Fruit fly (Drosophila melanogaster) whole organism, embryonic: ENCODE data around the gene vari.

Experiments
- CG10274 ChIP-seq: fragments of 200-800 bp; sonication (Bioruptor generic); optimal IDR thresholded peaks from 3 replicates; lab custom pipeline; 2017; ENCODE audit warnings: missing biosample characterization, mild to moderate bottlenecking, missing genetic modification characterization
- CG10431 ChIP-seq: fragments of 200-800 bp; sonication (Bioruptor generic); optimal IDR thresholded peaks from 3 replicates; lab custom pipeline; 2018; ENCODE audit warnings: missing biosample characterization, mild to moderate bottlenecking, missing genetic modification characterization
- CG10565 ChIP-seq: fragments of 200-800 bp; sonication (Bioruptor generic); optimal IDR thresholded peaks from 3 replicates; lab custom pipeline; 2016; ENCODE audit warnings: missing biosample characterization, mild to moderate bottlenecking, missing genetic modification characterization
- CG10959 ChIP-seq: fragments of 200-800 bp; sonication (Bioruptor generic); IDR thresholded peaks from 2 replicates; pipeline ENCODE4 v1.3.6; 2022; ENCODE audit warnings: missing biosample characterization, missing genetic modification characterization
- CG11085 ChIP-seq: fragments of 200-800 bp; sonication (Bioruptor generic); IDR thresholded peaks from 2 replicates; pipeline ENCODE4 v1.3.6; 2022; ENCODE audit warnings: missing biosample characterization, missing genetic modification characterization
- CG11093 ChIP-seq: fragments of 200-800 bp; sonication (Bioruptor generic); IDR thresholded peaks from 3 replicates; pipeline ENCODE4 v1.3.6; 2022; ENCODE audit warnings: missing biosample characterization, missing genetic modification characterization
- CG12219 ChIP-seq: fragments of 200-800 bp; sonication (Bioruptor generic); optimal IDR thresholded peaks from 3 replicates; lab custom pipeline; 2018; ENCODE audit warnings: missing biosample characterization, mild to moderate bottlenecking, missing genetic modification characterization
- CG13424 ChIP-seq: fragments of 200-800 bp; sonication (Bioruptor generic); optimal IDR thresholded peaks from 2 replicates; lab custom pipeline; 2019; ENCODE audit warnings: missing biosample characterization, mild to moderate bottlenecking, missing genetic modification characterization, moderate library complexity
- CG17385 ChIP-seq: fragments of 200-800 bp; sonication (Bioruptor generic); optimal IDR thresholded peaks from 3 replicates; lab custom pipeline; 2018; ENCODE audit warnings: missing biosample characterization, mild to moderate bottlenecking, missing genetic modification characterization
- CG17612 ChIP-seq: fragments of 200-800 bp; sonication (Bioruptor generic); IDR thresholded peaks from 2 replicates; pipeline ENCODE4 v1.3.6; 2022; ENCODE audit warnings: missing biosample characterization, missing genetic modification characterization
- CG18476 ChIP-seq: fragments of 200-800 bp; sonication (Bioruptor generic); optimal IDR thresholded peaks from 2 replicates; lab custom pipeline; 2016; ENCODE audit warnings: missing biosample characterization, mild to moderate bottlenecking, missing genetic modification characterization
- CG2120 ChIP-seq: fragments of 200-800 bp; sonication (Bioruptor generic); optimal IDR thresholded peaks from 3 replicates; lab custom pipeline; 2016; ENCODE audit warnings: missing biosample characterization, missing genetic modification characterization
- CG2712 ChIP-seq: fragments of 200-800 bp; optimal IDR thresholded peaks from 3 replicates; lab custom pipeline; 2019; ENCODE audit warnings: missing biosample characterization, mild to moderate bottlenecking, missing genetic modification characterization, moderate library complexity
- CG30431 ChIP-seq: fragments of 200-800 bp; sonication (Bioruptor generic); optimal IDR thresholded peaks from 2 replicates; lab custom pipeline; 2017; ENCODE audit warnings: missing biosample characterization, missing genetic modification characterization
- CG31224 ChIP-seq: fragments of 200-800 bp; sonication (Bioruptor generic); IDR thresholded peaks from 2 replicates; pipeline ENCODE4 v1.3.6; 2022; ENCODE audit warnings: missing biosample characterization, missing genetic modification characterization
- CG4282 ChIP-seq: fragments of 200-800 bp; sonication (Bioruptor generic); optimal IDR thresholded peaks from 2 replicates; lab custom pipeline; 2016; ENCODE audit warnings: missing biosample characterization, missing genetic modification characterization
- CG4820 ChIP-seq: fragments of 200-800 bp; sonication (Bioruptor generic); optimal IDR thresholded peaks from 3 replicates; lab custom pipeline; 2016; ENCODE audit warnings: missing biosample characterization, missing genetic modification characterization
- CG5953 ChIP-seq: fragments of 200-800 bp; sonication (Bioruptor generic); IDR thresholded peaks from 2 replicates; pipeline ENCODE4 v1.3.6; 2022; ENCODE audit warnings: missing biosample characterization, missing genetic modification characterization
- CG7928 ChIP-seq: fragments of 200-800 bp; sonication (Bioruptor generic); optimal IDR thresholded peaks from 2 replicates; lab custom pipeline; 2017; ENCODE audit warnings: missing biosample characterization, mild to moderate bottlenecking, missing genetic modification characterization
- CG8924 ChIP-seq: fragments of 200-800 bp; optimal IDR thresholded peaks from 3 replicates; lab custom pipeline; 2019; ENCODE audit warnings: missing biosample characterization, mild to moderate bottlenecking, missing genetic modification characterization, moderate library complexity
- CG9437 ChIP-seq: fragments of 200-800 bp; sonication (Bioruptor generic); optimal IDR thresholded peaks from 2 replicates; lab custom pipeline; 2018; ENCODE audit warnings: missing biosample characterization, mild to moderate bottlenecking, missing genetic modification characterization
- Chrac-16 ChIP-seq: fragments of 200-800 bp; sonication (Bioruptor generic); optimal IDR thresholded peaks from 3 replicates; lab custom pipeline; 2016; ENCODE audit warnings: missing biosample characterization, missing genetic modification characterization
- CkIIα-i1 ChIP-seq: fragments of 200-800 bp; sonication (Bioruptor generic); IDR thresholded peaks from 2 replicates; pipeline ENCODE4 v1.3.6; 2022; ENCODE audit warnings: missing biosample characterization, missing genetic modification characterization
- D19B ChIP-seq: fragments of 200-800 bp; sonication (Bioruptor generic); optimal IDR thresholded peaks from 2 replicates; lab custom pipeline; 2017; ENCODE audit warnings: missing biosample characterization, mild to moderate bottlenecking, missing genetic modification characterization
- Dbx ChIP-seq: fragments of 200-800 bp; sonication (Bioruptor generic); IDR thresholded peaks from 3 replicates; pipeline ENCODE4 v1.3.6; 2022; ENCODE audit warnings: missing biosample characterization, missing genetic modification characterization
- Dip3 ChIP-seq: fragments of 200-800 bp; sonication (Bioruptor generic); optimal IDR thresholded peaks from 3 replicates; lab custom pipeline; 2016; ENCODE audit warnings: missing biosample characterization, missing genetic modification characterization
- HLHmδ ChIP-seq: fragments of 200-800 bp; sonication (Bioruptor generic); optimal IDR thresholded peaks from 2 replicates; lab custom pipeline; 2018; ENCODE audit warnings: missing biosample characterization, mild to moderate bottlenecking, missing genetic modification characterization, moderate library complexity
- Hr3 ChIP-seq: fragments of 200-800 bp; sonication (Bioruptor generic); optimal IDR thresholded peaks from 3 replicates; lab custom pipeline; 2016; ENCODE audit warnings: missing biosample characterization, missing genetic modification characterization
- Hr39 ChIP-seq: fragments of >200 bp; optimal IDR thresholded peaks from 2 replicates; lab custom pipeline; 2017
- Kr ChIP-seq: fragments of 200-800 bp; sonication (Bioruptor generic); optimal IDR thresholded peaks from 2 replicates; lab custom pipeline; 2017; ENCODE audit warnings: missing biosample characterization, mild to moderate bottlenecking, missing genetic modification characterization
- Oli ChIP-seq: fragments of 200-800 bp; sonication (Bioruptor generic); optimal IDR thresholded peaks from 2 replicates; lab custom pipeline; 2018; ENCODE audit warnings: missing biosample characterization, mild to moderate bottlenecking, missing genetic modification characterization, moderate library complexity
- Ravus ChIP-seq: fragments of 200-800 bp; sonication (Bioruptor generic); IDR thresholded peaks from 2 replicates; pipeline ENCODE4 v1.3.6; 2022; ENCODE audit warnings: missing biosample characterization, missing genetic modification characterization
- Sry-β ChIP-seq: fragments of 200-800 bp; sonication (Bioruptor generic); optimal IDR thresholded peaks from 2 replicates; lab custom pipeline; 2018; ENCODE audit warnings: missing biosample characterization, mild to moderate bottlenecking, missing genetic modification characterization, moderate library complexity
- Taf1 ChIP-seq: fragments of 200-800 bp; sonication (Bioruptor generic); IDR thresholded peaks from 2 replicates; pipeline ENCODE4 v1.3.6; 2022; ENCODE audit warnings: missing biosample characterization, missing genetic modification characterization
- Tbp ChIP-seq: fragments of >200 bp; optimal IDR thresholded peaks from 2 replicates; lab custom pipeline; 2018; ENCODE audit warnings: missing biosample characterization, missing genetic modification characterization
- ase ChIP-seq: fragments of 200-800 bp; sonication (Bioruptor generic); IDR thresholded peaks from 3 replicates; pipeline ENCODE4 v1.3.6; 2022; ENCODE audit warnings: missing biosample characterization, missing genetic modification characterization
- az2 ChIP-seq: fragments of 200-800 bp; sonication (Bioruptor generic); optimal IDR thresholded peaks from 3 replicates; lab custom pipeline; 2016; ENCODE audit warnings: missing biosample characterization, missing genetic modification characterization
- cg ChIP-seq: fragments of 200-800 bp; sonication (Bioruptor generic); optimal IDR thresholded peaks from 3 replicates; lab custom pipeline; 2019; ENCODE audit warnings: missing biosample characterization, mild to moderate bottlenecking, missing genetic modification characterization, moderate library complexity
- chif ChIP-seq, 2 experiments: fragments of 200-800 bp; sonication (Bioruptor generic); optimal IDR thresholded peaks; 3 replicates each; lab custom pipeline; 2016; ENCODE audit warnings: missing biosample characterization in 2 of 2, missing genetic modification characterization in 2 of 2
- dpn ChIP-seq, 2 experiments: fragments of 200-800 bp; sonication (Bioruptor generic); optimal IDR thresholded peaks; 3 replicates each; lab custom pipeline; 2016; ENCODE audit warnings: missing biosample characterization in 2 of 2, missing genetic modification characterization in 2 of 2
- emc ChIP-seq: fragments of 200-800 bp; sonication (Bioruptor generic); optimal IDR thresholded peaks from 2 replicates; lab custom pipeline; 2016; ENCODE audit warnings: missing biosample characterization, missing genetic modification characterization
- eve ChIP-seq, 2 experiments: fragments of >200 bp; optimal IDR thresholded peaks; 2 replicates each; lab custom pipeline; 2017; ENCODE audit warnings: missing biosample characterization in 2 of 2, missing genetic modification characterization in 2 of 2
- ftz-f1 ChIP-seq: fragments of 200-800 bp; sonication (Bioruptor generic); optimal IDR thresholded peaks from 2 replicates; lab custom pipeline; 2016; ENCODE audit warnings: missing biosample characterization, missing genetic modification characterization
- hb ChIP-seq: fragments of 200-800 bp; sonication (Bioruptor generic); IDR thresholded peaks from 3 replicates; pipeline ENCODE4 v1.3.6; 2022; ENCODE audit warnings: missing biosample characterization, missing genetic modification characterization; ENCODE audit not compliant: partially characterized antibody
- hkb ChIP-seq, 2 experiments: fragments of 200-800 bp in 1 of 2; fragments of >200 bp in 1 of 2; sonication (Bioruptor generic) in 1 of 2; IDR thresholded peaks in 1 of 2; optimal IDR thresholded peaks in 1 of 2; 2 replicates each; pipeline versions ENCODE4 v1.3.6 to Lab custom; 2017 to 2022; ENCODE audit warnings: missing biosample characterization in 1 of 2, missing genetic modification characterization in 1 of 2
- kni ChIP-seq: fragments of 200-800 bp; sonication (Bioruptor generic); optimal IDR thresholded peaks from 3 replicates; lab custom pipeline; 2017; ENCODE audit warnings: mild to moderate bottlenecking, missing biosample characterization, missing genetic modification reagents, missing genetic modification characterization
- lilli ChIP-seq: fragments of 200-800 bp; sonication (Bioruptor generic); optimal IDR thresholded peaks from 3 replicates; lab custom pipeline; 2016; ENCODE audit warnings: missing biosample characterization, missing genetic modification characterization
- nerfin-1 ChIP-seq: fragments of 200-800 bp; sonication (Bioruptor generic); optimal IDR thresholded peaks from 3 replicates; lab custom pipeline; 2019; ENCODE audit warnings: missing biosample characterization, mild to moderate bottlenecking, missing genetic modification characterization, moderate library complexity
- ro ChIP-seq: fragments of 200-800 bp; sonication (Bioruptor generic); IDR thresholded peaks from 2 replicates; pipeline ENCODE4 v1.3.6; 2022; ENCODE audit warnings: missing biosample characterization, missing genetic modification characterization
- toy ChIP-seq: fragments of 200-800 bp; sonication (Bioruptor generic); IDR thresholded peaks from 2 replicates; pipeline ENCODE4 v1.3.6; 2022; ENCODE audit warnings: missing biosample characterization, missing genetic modification characterization
- zen ChIP-seq: fragments of 200-800 bp; sonication (Bioruptor generic); optimal IDR thresholded peaks from 3 replicates; lab custom pipeline; 2018; ENCODE audit warnings: missing biosample characterization, mild to moderate bottlenecking, missing genetic modification characterization, moderate library complexity

vari gene

dm6 chr2L:20758847-20759465 is 37.9 kb downstream of the vari start (continued):
- no peak for TF ChIP-seq CG10431 (GFP tag; lab: Kevin White, UChicago)
- TF ChIP-seq hb, result no peak
- no peak for TF ChIP-seq cg (GFP tag; lab: Kevin White, UChicago)
- no peak for TF ChIP-seq Hr39
- peak; percentile 56 to 59 for TF ChIP-seq dpn (GFP tag; optimal IDR thresholded peaks at IDR 0.05; lab: Kevin White, UChicago)
- peak; percentile 57 for TF ChIP-seq Dip3 (GFP tag; lab: Kevin White, UChicago)
- peak; percentile 83 for TF ChIP-seq CG2120
- peak; percentile 50 for TF ChIP-seq az2 (GFP tag; lab: Kevin White, UChicago)
- TF ChIP-seq CG17612 (GFP tag; lab: Robert Waterston, UW), result no peak
- peak; percentile 48 for TF ChIP-seq CG17385 (GFP tag; lab: Kevin White, UChicago)
- no peak for TF ChIP-seq emc (GFP tag; lab: Kevin White, UChicago)
- peak; percentile 21 for TF ChIP-seq ftz-f1 (GFP tag; lab: Kevin White, UChicago)
- TF ChIP-seq CkIIα-i1 (GFP tag; lab: Robert Waterston, UW), result no peak
- peak; percentile 70 for TF ChIP-seq toy (GFP tag; lab: Robert Waterston, UW)
- TF ChIP-seq zen (tag; lab: Kevin White, UChicago), result peak; percentile 50
- peak; percentile 82 for TF ChIP-seq CG2712 (tag; lab: Kevin White, UChicago)
- no peak for TF ChIP-seq hkb (optimal IDR thresholded peaks at IDR 0.05; lab: Kevin White, UChicago)
- TF ChIP-seq hkb (GFP tag; IDR thresholded peaks at IDR 0.05; lab: Robert Waterston, UW), result peak; percentile 69
- no peak for TF ChIP-seq nerfin-1 (tag; lab: Kevin White, UChicago)
- TF ChIP-seq eve (GFP tag; optimal IDR thresholded peaks at IDR 0.05; lab: Kevin White, UChicago), result no peak
- TF ChIP-seq kni (GFP tag; lab: Kevin White, UChicago), result no peak
- TF ChIP-seq lilli (GFP tag; lab: Kevin White, UChicago), result peak; percentile 77
- peak; percentile 38 for TF ChIP-seq CG12219 (GFP tag; lab: Kevin White, UChicago)
- no peak for TF ChIP-seq Kr (GFP tag; lab: Kevin White, UChicago)
- TF ChIP-seq CG31224, result peak; percentile 64; the same call in 1 of the 2 replicates
- TF ChIP-seq CG8924, result peak; percentile 48
- TF ChIP-seq ase, result no peak
- TF ChIP-seq CG5953, result no peak
- TF ChIP-seq CG30431 (GFP tag; lab: Kevin White, UChicago), result peak; percentile 10
- TF ChIP-seq CG4820 (GFP tag; lab: Kevin White, UChicago), result peak; percentile 31
- TF ChIP-seq Taf1, result peak; percentile 71
- TF ChIP-seq CG18476 (GFP tag; lab: Kevin White, UChicago), result peak; percentile 45
- TF ChIP-seq CG7928 (GFP tag; lab: Kevin White, UChicago), result peak; percentile 49
- no peak for TF ChIP-seq CG4282 (GFP tag; lab: Kevin White, UChicago)
- 0 out of 2 replicates have a peak, but pooled peaks have one; percentile 18 for TF ChIP-seq ro (GFP tag; lab: Robert Waterston, UW)
- no peak for TF ChIP-seq HLHmδ (GFP tag; lab: Kevin White, UChicago)
- no peak for TF ChIP-seq Sry-β
- peak; percentile 30 for TF ChIP-seq Hr3 (GFP tag; lab: Kevin White, UChicago)
- TF ChIP-seq Chrac-16 (GFP tag; lab: Kevin White, UChicago), result peak; percentile 55
- TF ChIP-seq CG11085 (GFP tag; lab: Robert Waterston, UW), result peak; percentile 62; the same call in 1 of the 2 replicates
- TF ChIP-seq CG10565 (GFP tag; lab: Kevin White, UChicago), result no peak
- TF ChIP-seq CG10959, result peak; percentile 42
- TF ChIP-seq Tbp (GFP tag; lab: Kevin White, UChicago), result no peak
- peak; percentile 34 to 47 for TF ChIP-seq chif (GFP tag; optimal IDR thresholded peaks at IDR 0.05; lab: Kevin White, UChicago)
- TF ChIP-seq CG10274 (GFP tag; lab: Kevin White, UChicago), result peak; percentile 59
- no peak for TF ChIP-seq CG9437 (GFP tag; lab: Kevin White, UChicago)
- TF ChIP-seq Oli (tag; lab: Kevin White, UChicago), result peak; percentile 46
- TF ChIP-seq CG13424 (tag; lab: Kevin White, UChicago), result peak; percentile 54
- TF ChIP-seq CG11093 (GFP tag; lab: Robert Waterston, UW), result no peak
- no peak; the same call in 1 of the 2 replicates for TF ChIP-seq Ravus (GFP tag; lab: Robert Waterston, UW)
- TF ChIP-seq Dbx, result peak; percentile 93
- peak; percentile 76 for TF ChIP-seq D19B (GFP tag; lab: Kevin White, UChicago)
